Fruit fly (Drosophila melanogaster): Measurements from ENCODE around the gene MSAmiP.

dm6 chr3R:16829859-16830557 lies 66.1 kb downstream of the MSAmiP start, which contains the start of gene abd-A:
- TF ChIP-seq CG7045 (GFP tag; optimal IDR thresholded peaks at IDR 0.05) (no peak), CG11617 (GFP tag; optimal IDR thresholded peaks at IDR 0.05) (no peak), tj (GFP tag; optimal IDR thresholded peaks at IDR 0.05) (no peak), CG12768 (GFP tag; optimal IDR thresholded peaks at IDR 0.05) (no peak), CG33017 (tag; optimal IDR thresholded peaks at IDR 0.05) (no peak), kay (GFP tag; ENCODE audit: borderline replicate concordance) (no peak)

Measured in whole organism, adult.